Worm (Caenorhabditis elegans): ENCODE data around the gene ceh-43.

Gene ceh-43

DNA sequence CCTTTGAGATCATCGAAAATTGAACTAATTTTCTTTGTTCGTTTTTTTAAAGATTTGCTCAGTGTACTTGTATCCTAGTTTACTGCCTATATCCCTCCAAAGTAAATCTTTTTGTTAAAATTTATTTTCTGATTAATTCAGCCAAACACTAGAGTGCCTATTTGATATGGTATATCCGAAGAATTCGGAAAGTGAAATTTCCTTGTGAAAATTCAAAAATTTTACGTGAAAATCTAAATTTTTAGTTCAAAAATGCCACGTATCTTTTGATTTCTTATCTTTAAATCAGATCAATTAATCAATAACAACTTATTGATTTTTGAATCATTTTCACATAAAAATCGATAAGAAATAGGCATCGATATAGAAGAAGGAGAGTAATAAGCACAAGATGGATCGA, 51.3 kb downstream of the ceh-43 start, which contains the start of gene R07E5.6:
TSS of gene R07E5.6 (plus strand) at position 301 of the 400 bp plus-strand sequence.
- TF ChIP-seq eor-1 (tag; optimal IDR thresholded peaks at IDR 0.05) (no peak), ceh-28 (tag; optimal IDR thresholded peaks at IDR 0.05) (peak; percentile 41)

DNA sequence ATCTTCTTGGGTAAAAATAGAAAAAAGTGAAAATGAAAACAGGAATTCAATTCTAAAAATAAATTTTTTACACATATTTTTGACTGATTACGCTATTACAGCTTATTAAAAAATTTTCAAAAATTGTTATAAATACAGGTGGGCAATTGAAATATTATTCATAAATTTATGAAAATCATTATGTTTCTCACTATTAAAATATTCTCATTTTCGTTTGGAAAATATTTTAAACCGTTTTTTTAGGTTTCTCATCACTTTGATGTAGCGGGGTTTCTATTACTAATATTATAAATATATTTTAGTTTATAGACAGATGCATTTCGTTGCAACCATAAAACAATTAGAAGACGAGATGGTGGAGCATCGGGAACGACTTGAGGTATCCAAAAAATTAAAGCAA, 52.6 kb downstream of the ceh-43 start, which contains the start of gene R07E5.5:
TSS of gene R07E5.5 (plus strand) at position 301 of the 400 bp plus-strand sequence.
- TF ChIP-seq jun-1 (tag; optimal IDR thresholded peaks at IDR 0.05) (no peak), daf-12 (tag; optimal IDR thresholded peaks at IDR 0.05) (no peak), skn-1 (tag; optimal IDR thresholded peaks at IDR 0.05) (no peak), ZK546.5 (tag; optimal IDR thresholded peaks at IDR 0.05) (no peak), mml-1 (tag; optimal IDR thresholded peaks at IDR 0.05) (no peak), ceh-9 (tag; optimal IDR thresholded peaks at IDR 0.05) (no peak), sea-2 (GFP tag; optimal IDR thresholded peaks at IDR 0.05) (no peak), pqm-1 (tag; optimal IDR thresholded peaks at IDR 0.05) (no peak), pha-4 (tag; optimal IDR thresholded peaks at IDR 0.05) (no peak), nhr-28 (tag; optimal IDR thresholded peaks at IDR 0.05) (no peak), elt-1 (tag; optimal IDR thresholded peaks at IDR 0.05) (no peak), lin-15B (tag; optimal IDR thresholded peaks at IDR 0.05) (no peak), nhr-11 (tag; optimal IDR thresholded peaks at IDR 0.05) (no peak), egl-5 (tag; optimal IDR thresholded peaks at IDR 0.05) (no peak), fkh-2 (tag; optimal IDR thresholded peaks at IDR 0.05) (no peak), nhr-43 (tag; optimal IDR thresholded peaks at IDR 0.05; ENCODE audit: poor library complexity, severe bottlenecking) (no peak), nfya-1 (tag; optimal IDR thresholded peaks at IDR 0.05; ENCODE audit: insufficient read depth) (no peak), nhr-76 (tag; optimal IDR thresholded peaks at IDR 0.05) (no peak), elt-3 (tag; optimal IDR thresholded peaks at IDR 0.05) (no peak)

All from whole organism, L3 larva.